Fruit fly (Drosophila melanogaster) ovary, adult (tissue): Measurements from ENCODE around the gene CG5866.

Experiments
- CG17801 ChIP-seq: fragments of 200-800 bp; optimal IDR thresholded peaks from 2 replicates; lab custom pipeline; 2019; ENCODE audit warnings: missing biosample characterization, mild to moderate bottlenecking, missing genetic modification characterization, moderate library complexity; ENCODE audit not compliant: partially characterized antibody

CG5866 gene

dm6 chr3R:17402434-17402833 lies 13.1 kb upstream of the CG5866 start, which contains the start of gene Sur-8:
Sur-8 (minus strand) TSS chr3R:17402515.
- TF ChIP-seq CG17801 (GFP tag; lab: Kevin White, UChicago): no peak

dm6 chr3R:17403188-17403587 lies 12.4 kb upstream of the CG5866 start, which contains the start of gene CG34279:
CG34279 (minus strand) TSS chr3R:17403288.
- TF ChIP-seq CG17801 (GFP tag; lab: Kevin White, UChicago): no peak

dm6 chr3R:17403618-17404017 lies 11.9 kb upstream of the CG5866 start, which contains the start of gene CG34280:
CG34280 (minus strand) TSS chr3R:17403718.
- TF ChIP-seq CG17801 (GFP tag; lab: Kevin White, UChicago): no peak

- no peak for TF ChIP-seq CG17801 (GFP tag; lab: Kevin White, UChicago)
These were observed 11.4 kb upstream of the CG5866 start for dm6 chr3R:17404155-17404554.

- TF ChIP-seq CG17801 (GFP tag; lab: Kevin White, UChicago): no peak
These were observed 10.5 kb upstream of the CG5866 start, which contains the start of gene CG42823 for dm6 chr3R:17405009-17405408. CG42823 (minus strand) TSS chr3R:17405109.

dm6 chr3R:17406411-17406810 lies 9.1 kb upstream of the CG5866 start, which contains the start of the genes CG42824 and CG42798:
CG42824 (minus strand) TSS chr3R:17406511.
CG42798 (plus strand) TSS chr3R:17406678.
- TF ChIP-seq CG17801 (GFP tag; lab: Kevin White, UChicago): no peak

dm6 chr3R:17407576-17407975 lies 8.0 kb upstream of the CG5866 start, which contains the start of gene CG17283:
CG17283 (plus strand) TSS chr3R:17407876.
- TF ChIP-seq CG17801 (GFP tag; lab: Kevin White, UChicago): no peak

- no peak for TF ChIP-seq CG17801 (GFP tag; lab: Kevin White, UChicago)
These were observed 6.2 kb upstream of the CG5866 start, which contains the start of gene CG5860 for dm6 chr3R:17409319-17409718. CG5860 (plus strand) TSS chr3R:17409619.

- TF ChIP-seq CG17801 (GFP tag; lab: Kevin White, UChicago): no peak
These were observed 4.7 kb upstream of the CG5866 start, which contains the start of gene CG5863 for dm6 chr3R:17410808-17411207. CG5863 (plus strand) TSS chr3R:17411108.

dm6 chr3R:17412458-17413127 lies 2.9 kb upstream of the CG5866 start, which contains the start of gene CG42821:
CG42821 (plus strand) TSS chr3R:17413077.
- TF ChIP-seq CG17801 (GFP tag; lab: Kevin White, UChicago): no peak

- no peak for TF ChIP-seq CG17801 (GFP tag; lab: Kevin White, UChicago)
These were observed 1.9 kb upstream of the CG5866 start, which contains the start of gene CG42822 for dm6 chr3R:17413601-17414000. CG42822 (plus strand) TSS chr3R:17413901.

dm6 chr3R:17417167-17417566 lies 1.6 kb downstream of the CG5866 start, which contains the start of gene CG33333:
CG33333 (plus strand) TSS chr3R:17417467.
- no peak for TF ChIP-seq CG17801 (GFP tag; lab: Kevin White, UChicago)

- no peak for TF ChIP-seq CG17801 (GFP tag; lab: Kevin White, UChicago)
These were observed 2.9 kb downstream of the CG5866 start, which contains the start of gene CG42834 for dm6 chr3R:17418459-17418858. CG42834 (plus strand) TSS chr3R:17418759.

- TF ChIP-seq CG17801 (GFP tag; lab: Kevin White, UChicago): no peak
These were observed 4.8 kb downstream of the CG5866 start, which contains the start of gene CG42835 for dm6 chr3R:17420338-17420737. CG42835 (plus strand) TSS chr3R:17420638.

dm6 chr3R:17422102-17422501 lies 6.6 kb downstream of the CG5866 start, which contains the start of gene CG14332:
CG14332 (minus strand) TSS chr3R:17422202.
- no peak for TF ChIP-seq CG17801 (GFP tag; lab: Kevin White, UChicago)
